Fruit fly (Drosophila melanogaster) whole organism, adult: Measurements from ENCODE around the gene c11.1.

Experiments used
- CG11617 ChIP-seq: fragments of 200-800 bp; sonication (Bioruptor generic); optimal IDR thresholded peaks from 2 replicates; lab custom pipeline; 2017; ENCODE audit warnings: mild to moderate bottlenecking, missing biosample characterization, missing genetic modification reagents, missing genetic modification characterization
- CG12768 ChIP-seq: fragments of 200-800 bp; sonication (Bioruptor generic); optimal IDR thresholded peaks from 2 replicates; lab custom pipeline; 2017; ENCODE audit warnings: missing biosample characterization, missing genetic modification characterization, mild to moderate bottlenecking, moderate library complexity, missing genetic modification reagents
- CG14711 ChIP-seq: fragments of 200-800 bp; sonication (Bioruptor generic); optimal IDR thresholded peaks from 2 replicates; lab custom pipeline; 2018; ENCODE audit warnings: missing biosample characterization, mild to moderate bottlenecking, missing genetic modification characterization, moderate library complexity
- CG1620 ChIP-seq: fragments of 200-800 bp; sonication (Bioruptor generic); optimal IDR thresholded peaks from 2 replicates; lab custom pipeline; 2016; ENCODE audit warnings: missing biosample characterization, missing genetic modification characterization
- CG33017 ChIP-seq: fragments of 200-800 bp; sonication (Bioruptor generic); optimal IDR thresholded peaks from 2 replicates; lab custom pipeline; 2018; ENCODE audit warnings: missing biosample characterization, mild to moderate bottlenecking, missing genetic modification characterization, moderate library complexity
- CG5204 ChIP-seq: fragments of 200-800 bp; sonication (Bioruptor generic); optimal IDR thresholded peaks from 2 replicates; lab custom pipeline; 2016; ENCODE audit warnings: missing biosample characterization, missing genetic modification characterization
- CG7045 ChIP-seq: fragments of 200-800 bp; sonication (Bioruptor generic); optimal IDR thresholded peaks from 2 replicates; lab custom pipeline; 2017; ENCODE audit warnings: missing biosample characterization, mild to moderate bottlenecking, missing genetic modification characterization
- CG7101 ChIP-seq: fragments of 200-800 bp; sonication (Bioruptor generic); optimal IDR thresholded peaks from 2 replicates; lab custom pipeline; 2018; ENCODE audit warnings: missing biosample characterization, mild to moderate bottlenecking, missing genetic modification characterization, moderate library complexity
- Clk ChIP-seq: fragments of 200-800 bp; sonication (Bioruptor generic); optimal IDR thresholded peaks from 2 replicates; lab custom pipeline; 2017; ENCODE audit warnings: missing biosample characterization, missing genetic modification characterization
- Crg-1 ChIP-seq: fragments of 200-800 bp; sonication (Bioruptor generic); optimal IDR thresholded peaks from 2 replicates; lab custom pipeline; 2016; ENCODE audit warnings: missing biosample characterization, missing genetic modification characterization
- Hr96 ChIP-seq: fragments of 200-800 bp; sonication (Bioruptor generic); optimal IDR thresholded peaks from 2 replicates; lab custom pipeline; 2016; ENCODE audit warnings: missing biosample characterization, missing genetic modification characterization
- Mnt ChIP-seq: fragments of 200-800 bp; sonication (Bioruptor generic); optimal IDR thresholded peaks from 2 replicates; lab custom pipeline; 2016; ENCODE audit warnings: missing biosample characterization, mild to moderate bottlenecking, missing genetic modification characterization
- bab1 ChIP-seq: fragments of 200-800 bp; sonication (Bioruptor generic); optimal IDR thresholded peaks from 3 replicates; lab custom pipeline; 2019; ENCODE audit warnings: missing biosample characterization, mild to moderate bottlenecking, missing genetic modification characterization, moderate library complexity
- cic ChIP-seq: fragments of 200-800 bp; sonication (Bioruptor generic); optimal IDR thresholded peaks from 2 replicates; lab custom pipeline; 2017; ENCODE audit warnings: missing biosample characterization, mild to moderate bottlenecking, missing genetic modification characterization, moderate library complexity
- cnc ChIP-seq, 2 experiments: fragments of >200 bp; optimal IDR thresholded peaks; 2 replicates each; lab custom pipeline; 2017
- kay ChIP-seq: fragments of 200-800 bp; sonication (Bioruptor generic); peaks from one replicate; lab custom pipeline; 2016; ENCODE audit warnings: missing biosample characterization, missing genetic modification characterization, borderline replicate concordance
- ovo ChIP-seq: fragments of 200-800 bp; sonication (Bioruptor generic); optimal IDR thresholded peaks from 2 replicates; lab custom pipeline; 2016; ENCODE audit warnings: missing biosample characterization, missing genetic modification characterization
- pad ChIP-seq: fragments of 200-800 bp; sonication (Bioruptor generic); optimal IDR thresholded peaks from 3 replicates; lab custom pipeline; 2017; ENCODE audit warnings: missing biosample characterization, missing genetic modification characterization, mild to moderate bottlenecking, moderate library complexity, missing genetic modification reagents
- tj ChIP-seq: fragments of 200-800 bp; sonication (Bioruptor generic); optimal IDR thresholded peaks from 3 replicates; lab custom pipeline; 2017; ENCODE audit warnings: missing biosample characterization, mild to moderate bottlenecking, missing genetic modification characterization, moderate library complexity
- toe ChIP-seq: fragments of 200-800 bp; sonication (Bioruptor generic); optimal IDR thresholded peaks from 2 replicates; lab custom pipeline; 2016; ENCODE audit warnings: missing biosample characterization, missing genetic modification characterization

The c11.1 gene

DNA sequence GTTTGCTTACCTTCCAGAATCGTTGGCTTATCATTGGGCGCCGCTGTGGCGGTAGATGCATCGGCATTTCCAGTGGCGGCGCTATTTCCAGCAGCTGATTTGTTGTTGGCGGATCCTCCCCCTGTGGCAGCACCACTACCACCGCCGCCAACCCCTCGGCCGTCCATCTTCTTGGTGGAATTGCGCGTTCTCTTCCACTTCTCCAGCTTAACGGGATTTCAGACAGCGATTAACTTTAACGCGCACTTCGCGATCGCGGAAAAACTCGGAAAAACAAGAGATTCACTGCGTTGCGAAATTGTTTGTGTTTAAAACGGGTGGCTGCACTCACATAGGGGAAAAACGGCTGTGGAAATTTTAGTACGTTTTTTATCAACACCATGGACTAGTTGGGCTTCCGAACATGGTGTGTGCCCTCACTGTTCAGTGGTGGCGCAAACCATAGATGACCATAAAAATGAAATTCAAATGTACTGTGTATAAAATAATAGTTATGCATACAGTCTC lies at the start of gene c11.1:
TSS of gene c11.1 (minus strand) at position 335 of the 507 bp plus-strand sequence.
- TF ChIP-seq Crg-1 (GFP tag; lab: Kevin White, UChicago) (no peak), tj (GFP tag; lab: Kevin White, UChicago) (peak; percentile 9), Mnt (GFP tag; lab: Kevin White, UChicago) (peak; percentile 56), CG14711 (no peak), bab1 (GFP tag; lab: Kevin White, UChicago) (peak; percentile 49), CG7045 (GFP tag; lab: Kevin White, UChicago) (no peak), Hr96 (GFP tag; lab: Kevin White, UChicago) (no peak)

DNA sequence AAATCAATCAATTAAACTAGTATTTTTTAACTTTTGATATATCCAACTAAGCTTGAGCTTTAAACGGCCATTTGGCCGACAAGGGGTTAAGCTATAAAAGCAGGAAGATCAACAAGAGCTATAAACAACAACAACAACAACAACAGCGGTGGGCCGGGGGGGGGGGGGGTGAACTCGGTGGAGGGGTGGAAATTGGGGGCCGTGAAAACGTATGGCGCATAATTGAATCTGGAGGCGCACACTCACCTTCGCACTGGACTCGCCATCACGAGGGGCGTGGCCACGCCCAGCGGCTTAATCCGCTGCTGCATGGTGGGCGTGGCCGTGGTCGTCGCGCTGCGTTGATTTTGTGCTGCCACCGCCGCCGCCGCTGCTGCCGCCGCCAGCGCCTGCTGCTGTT lies 49.3 kb upstream of the c11.1 start:
- TF ChIP-seq CG12768 (GFP tag; lab: Kevin White, UChicago) (no peak), CG5204 (no peak), Mnt (GFP tag; lab: Kevin White, UChicago) (no peak), bab1 (GFP tag; lab: Kevin White, UChicago) (no peak), CG11617 (no peak), Hr96 (GFP tag; lab: Kevin White, UChicago) (no peak), toe (GFP tag; lab: Kevin White, UChicago) (no peak), tj (GFP tag; lab: Kevin White, UChicago) (no peak), CG1620 (GFP tag; lab: Kevin White, UChicago) (no peak), Crg-1 (GFP tag; lab: Kevin White, UChicago) (no peak), Clk (GFP tag; lab: Kevin White, UChicago) (no peak), pad (GFP tag; lab: Kevin White, UChicago) (no peak), CG33017 (no peak), cnc (optimal IDR thresholded peaks at IDR 0.05; lab: Kevin White, UChicago) (no peak), CG7045 (GFP tag; lab: Kevin White, UChicago) (no peak), CG14711 (no peak)

DNA sequence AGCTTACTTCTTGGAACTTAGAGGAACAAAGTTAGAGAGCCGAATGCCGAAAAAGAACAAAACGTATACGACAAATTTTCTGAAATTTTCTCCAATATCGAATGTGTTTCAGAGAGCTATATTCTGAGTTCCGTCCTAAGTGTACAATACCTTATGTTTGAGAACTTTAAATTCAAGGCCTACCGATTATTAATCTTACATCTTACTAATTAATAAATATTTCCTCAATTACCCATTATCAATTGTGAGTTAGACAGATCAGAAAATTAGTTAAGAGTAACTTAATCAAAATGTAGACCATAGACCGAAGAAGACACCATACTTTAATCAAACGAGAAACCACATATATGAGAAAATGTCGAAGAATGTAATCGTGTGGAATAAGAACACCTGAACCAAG lies 47.5 kb upstream of the c11.1 start, which contains the start of gene CG34450:
TSS of gene CG34450 (minus strand) at position 101 of the 400 bp plus-strand sequence.
- TF ChIP-seq Mnt (GFP tag; lab: Kevin White, UChicago) (no peak), CG1620 (GFP tag; lab: Kevin White, UChicago) (no peak), CG7101 (no peak), CG11617 (no peak), ovo (no peak)

dm6 chrX:9319140-9319539 lies 36.2 kb upstream of the c11.1 start, which contains the start of the genes c12.1 and c12.2:
Gene c12.1, minus strand, starts transcription at chrX:9319223.
Gene c12.2, plus strand, starts transcription at chrX:9319359.
- no peak for TF ChIP-seq CG14711
- TF ChIP-seq bab1 (GFP tag; lab: Kevin White, UChicago) = peak; percentile 52
- no peak for TF ChIP-seq CG11617
- TF ChIP-seq CG33017 = no peak
- TF ChIP-seq CG12768 (GFP tag; lab: Kevin White, UChicago) = no peak
- TF ChIP-seq Mnt (GFP tag; lab: Kevin White, UChicago) = peak; percentile 89
- no peak for TF ChIP-seq cnc (optimal IDR thresholded peaks at IDR 0.05; lab: Kevin White, UChicago)
- no peak for TF ChIP-seq Clk (GFP tag; lab: Kevin White, UChicago)
- no peak for TF ChIP-seq Hr96 (GFP tag; lab: Kevin White, UChicago)
- TF ChIP-seq kay (GFP tag; lab: Kevin White, UChicago) = no peak
- TF ChIP-seq CG1620 (GFP tag; lab: Kevin White, UChicago) = peak; percentile 17
- TF ChIP-seq ovo = no peak
- no peak for TF ChIP-seq CG5204
- no peak for TF ChIP-seq pad (GFP tag; lab: Kevin White, UChicago)
- no peak for TF ChIP-seq cic (GFP tag; lab: Kevin White, UChicago)
- TF ChIP-seq CG7045 (GFP tag; lab: Kevin White, UChicago) = no peak
- TF ChIP-seq CG7101 = no peak
- no peak for TF ChIP-seq Crg-1 (GFP tag; lab: Kevin White, UChicago)
- peak; percentile 21 for TF ChIP-seq tj (GFP tag; lab: Kevin White, UChicago)
- TF ChIP-seq toe (GFP tag; lab: Kevin White, UChicago) = no peak

DNA sequence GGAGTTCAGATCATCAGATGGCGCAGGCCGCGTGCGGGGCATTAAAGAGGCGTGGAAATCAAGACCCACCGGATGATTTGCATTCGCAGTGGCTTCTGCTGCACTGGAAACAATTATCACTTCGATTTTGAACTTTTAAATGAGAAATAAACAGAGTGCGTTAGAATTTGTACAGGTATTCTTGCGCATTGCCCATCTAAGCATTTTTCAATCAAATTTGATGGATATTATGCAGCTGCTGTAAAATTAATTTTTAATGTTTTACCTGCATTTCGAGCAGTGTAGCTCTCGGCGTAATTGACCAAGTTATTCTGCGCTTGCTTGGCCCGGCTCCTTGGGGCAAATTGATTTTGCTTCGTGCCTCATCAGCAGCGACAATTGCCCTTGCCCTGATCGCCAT lies 34.2 kb upstream of the c11.1 start:
- TF ChIP-seq CG33017 (no peak), ovo (no peak), CG11617 (no peak), CG12768 (GFP tag; lab: Kevin White, UChicago) (no peak), CG7101 (no peak), tj (GFP tag; lab: Kevin White, UChicago) (no peak), Clk (GFP tag; lab: Kevin White, UChicago) (no peak), bab1 (GFP tag; lab: Kevin White, UChicago) (no peak), toe (GFP tag; lab: Kevin White, UChicago) (no peak), Crg-1 (GFP tag; lab: Kevin White, UChicago) (no peak), cic (GFP tag; lab: Kevin White, UChicago) (no peak), CG7045 (GFP tag; lab: Kevin White, UChicago) (no peak)

DNA sequence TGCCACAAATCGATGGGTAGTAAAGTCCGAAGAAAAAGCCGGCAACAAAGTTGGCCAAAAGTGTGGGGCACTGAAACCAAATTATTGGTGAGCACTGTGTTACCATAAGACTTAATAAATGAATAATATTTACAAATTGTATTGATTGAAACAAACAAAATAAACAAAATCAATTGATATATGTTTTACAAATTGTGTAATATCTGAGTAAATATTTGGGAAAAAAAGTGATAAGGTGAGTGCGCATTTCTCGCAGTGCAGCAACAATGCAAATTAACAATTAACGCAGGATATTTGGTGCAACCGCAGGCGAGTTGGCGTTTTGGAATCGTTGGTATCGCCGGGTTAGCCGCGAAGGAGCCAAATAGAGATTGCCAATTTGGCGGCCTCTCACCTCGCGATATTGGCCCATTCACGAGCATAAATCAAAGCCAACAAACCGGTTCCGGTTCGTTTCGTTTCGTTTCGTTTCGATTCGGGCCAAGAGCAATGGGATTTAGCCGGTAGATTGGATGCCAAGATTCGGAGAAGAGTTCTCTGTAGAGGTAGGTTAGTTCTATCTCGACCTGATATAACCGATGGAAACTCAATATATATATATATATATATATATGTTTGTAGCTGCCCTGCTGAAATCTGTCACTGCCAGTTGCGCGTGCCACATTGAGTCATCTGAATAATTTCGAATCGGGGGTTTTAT lies 27.2 kb upstream of the c11.1 start:
- TF ChIP-seq pad (GFP tag; lab: Kevin White, UChicago) (no peak), CG1620 (GFP tag; lab: Kevin White, UChicago) (no peak), cic (GFP tag; lab: Kevin White, UChicago) (no peak), ovo (no peak)
